Fruit fly (Drosophila melanogaster) whole organism, embryonic: ENCODE data around the gene CG32633.

Experiments used
- ATbp ChIP-seq: fragments of 200-800 bp; sonication (Bioruptor generic); optimal IDR thresholded peaks from 2 replicates; lab custom pipeline; 2017; ENCODE audit warnings: missing biosample characterization, mild to moderate bottlenecking, missing genetic modification characterization, missing genetic modification reagents
- Bdp1 ChIP-seq: fragments of 200-800 bp; sonication (Bioruptor generic); optimal IDR thresholded peaks from 3 replicates; lab custom pipeline; 2016; ENCODE audit warnings: missing biosample characterization, missing genetic modification characterization
- CG1024 ChIP-seq: fragments of 200-800 bp; sonication (Bioruptor generic); IDR thresholded peaks from 2 replicates; pipeline ENCODE4 v1.3.6; 2022; ENCODE audit warnings: missing biosample characterization, missing genetic modification characterization
- CG11093 ChIP-seq: fragments of 200-800 bp; sonication (Bioruptor generic); IDR thresholded peaks from 3 replicates; pipeline ENCODE4 v1.3.6; 2022; ENCODE audit warnings: missing biosample characterization, missing genetic modification characterization
- CG1233 ChIP-seq: fragments of 200-800 bp; sonication (Bioruptor generic); optimal IDR thresholded peaks from 4 replicates; lab custom pipeline; 2018; ENCODE audit warnings: missing biosample characterization, mild to moderate bottlenecking, missing genetic modification characterization
- CG12769 ChIP-seq: fragments of 200-800 bp; sonication (Bioruptor generic); optimal IDR thresholded peaks from 2 replicates; lab custom pipeline; 2019; ENCODE audit warnings: missing biosample characterization, mild to moderate bottlenecking, missing genetic modification characterization, moderate library complexity
- CG13287 ChIP-seq: fragments of 200-800 bp; sonication (Bioruptor generic); IDR thresholded peaks from 2 replicates; pipeline ENCODE4 v1.3.6; 2022; ENCODE audit warnings: missing biosample characterization, missing genetic modification characterization; ENCODE audit not compliant: partially characterized antibody
- CG15514 ChIP-seq: fragments of 200-800 bp; sonication (Bioruptor generic); optimal IDR thresholded peaks from 3 replicates; lab custom pipeline; 2017; ENCODE audit warnings: missing biosample characterization, missing genetic modification characterization, mild to moderate bottlenecking, moderate library complexity, missing genetic modification reagents
- CG15601 ChIP-seq: fragments of 200-800 bp; sonication (Bioruptor generic); optimal IDR thresholded peaks from 3 replicates; lab custom pipeline; 2019; ENCODE audit warnings: missing biosample characterization, mild to moderate bottlenecking, missing genetic modification characterization, moderate library complexity
- CG1603 ChIP-seq: fragments of 200-800 bp; sonication (Bioruptor generic); optimal IDR thresholded peaks from 2 replicates; lab custom pipeline; 2019; ENCODE audit warnings: missing biosample characterization, mild to moderate bottlenecking, missing genetic modification characterization, moderate library complexity
- CG1647 ChIP-seq: fragments of 200-800 bp; sonication (Bioruptor generic); optimal IDR thresholded peaks from 3 replicates; lab custom pipeline; 2016; ENCODE audit warnings: missing biosample characterization, missing genetic modification characterization
- CG2202 ChIP-seq: fragments of 200-800 bp; sonication (Bioruptor generic); optimal IDR thresholded peaks from 2 replicates; lab custom pipeline; 2018; ENCODE audit warnings: missing biosample characterization, mild to moderate bottlenecking, missing genetic modification characterization
- CG2678 ChIP-seq: fragments of 200-800 bp; sonication (Bioruptor generic); optimal IDR thresholded peaks from 3 replicates; lab custom pipeline; 2019; ENCODE audit warnings: missing biosample characterization, mild to moderate bottlenecking, missing genetic modification characterization, moderate library complexity
- CG3407 ChIP-seq: fragments of 200-800 bp; sonication (Bioruptor generic); optimal IDR thresholded peaks from 2 replicates; lab custom pipeline; 2018; ENCODE audit warnings: missing biosample characterization, mild to moderate bottlenecking, missing genetic modification characterization
- CG34224 ChIP-seq: fragments of 200-800 bp; sonication (Bioruptor generic); IDR thresholded peaks from 3 replicates; pipeline ENCODE4 v1.3.6; 2022; ENCODE audit warnings: missing biosample characterization, missing genetic modification characterization; ENCODE audit not compliant: partially characterized antibody
- CG3838 ChIP-seq: fragments of 200-800 bp; sonication (Bioruptor generic); optimal IDR thresholded peaks from 3 replicates; lab custom pipeline; 2016; ENCODE audit warnings: missing biosample characterization, missing genetic modification characterization
- CG4404 ChIP-seq: fragments of 200-800 bp; sonication (Bioruptor generic); IDR thresholded peaks from 2 replicates; pipeline ENCODE4 v1.3.6; 2022; ENCODE audit warnings: missing biosample characterization, missing genetic modification characterization
- CG6654 ChIP-seq: fragments of 200-800 bp; sonication (Bioruptor generic); optimal IDR thresholded peaks from 2 replicates; lab custom pipeline; 2017; ENCODE audit warnings: missing biosample characterization, mild to moderate bottlenecking, missing genetic modification characterization
- CG6765 ChIP-seq: fragments of 200-800 bp; sonication (Bioruptor generic); optimal IDR thresholded peaks from 3 replicates; lab custom pipeline; 2017; ENCODE audit warnings: missing biosample characterization, mild to moderate bottlenecking, missing genetic modification characterization
- CG6854 ChIP-seq: fragments of 200-800 bp; sonication (Bioruptor generic); optimal IDR thresholded peaks from 3 replicates; lab custom pipeline; 2017; ENCODE audit warnings: missing biosample characterization, mild to moderate bottlenecking, missing genetic modification characterization
- CG7928 ChIP-seq: fragments of 200-800 bp; sonication (Bioruptor generic); optimal IDR thresholded peaks from 2 replicates; lab custom pipeline; 2017; ENCODE audit warnings: missing biosample characterization, mild to moderate bottlenecking, missing genetic modification characterization
- CG9215 ChIP-seq: fragments of 200-800 bp; sonication (Bioruptor generic); IDR thresholded peaks from 2 replicates; pipeline ENCODE4 v1.3.6; 2022; ENCODE audit warnings: missing biosample characterization, missing genetic modification characterization
- D19A ChIP-seq: fragments of 200-800 bp; optimal IDR thresholded peaks from 3 replicates; lab custom pipeline; 2019; ENCODE audit warnings: missing biosample characterization, mild to moderate bottlenecking, missing genetic modification characterization, moderate library complexity
- E2f2 ChIP-seq: fragments of 200-800 bp; sonication (Bioruptor generic); IDR thresholded peaks from 2 replicates; pipeline ENCODE4 v1.3.6; 2022; ENCODE audit warnings: missing biosample characterization, missing genetic modification characterization
- Elba2 ChIP-seq: fragments of 200-800 bp; sonication (Bioruptor generic); optimal IDR thresholded peaks from 3 replicates; lab custom pipeline; 2016; ENCODE audit warnings: missing biosample characterization, missing genetic modification characterization
- Gsc ChIP-seq: fragments of 200-800 bp; sonication (Bioruptor generic); IDR thresholded peaks from 2 replicates; pipeline ENCODE4 v1.3.6; 2022; ENCODE audit warnings: missing biosample characterization, missing genetic modification characterization
- Hsf ChIP-seq: fragments of 200-800 bp; sonication (Bioruptor generic); optimal IDR thresholded peaks from 3 replicates; lab custom pipeline; 2016; ENCODE audit warnings: missing biosample characterization, missing genetic modification characterization
- Mad ChIP-seq: fragments of 200-800 bp; sonication (Bioruptor generic); optimal IDR thresholded peaks from 2 replicates; lab custom pipeline; 2016; ENCODE audit warnings: missing biosample characterization, missing genetic modification characterization
- NC2α ChIP-seq: fragments of 200-800 bp; sonication (Bioruptor generic); optimal IDR thresholded peaks from 2 replicates; lab custom pipeline; 2016; ENCODE audit warnings: missing biosample characterization, missing genetic modification characterization
- NK7.1 ChIP-seq: fragments of 200-800 bp; sonication (Bioruptor generic); optimal IDR thresholded peaks from 3 replicates; lab custom pipeline; 2016; ENCODE audit warnings: missing biosample characterization, missing genetic modification characterization
- Poxn ChIP-seq: fragments of 200-800 bp; sonication (Bioruptor generic); IDR thresholded peaks from 2 replicates; pipeline ENCODE4 v1.3.6; 2022; ENCODE audit warnings: missing biosample characterization, missing genetic modification characterization
- Ssrp ChIP-seq: fragments of 200-800 bp; sonication (Bioruptor generic); optimal IDR thresholded peaks from 2 replicates; lab custom pipeline; 2018; ENCODE audit warnings: missing biosample characterization, mild to moderate bottlenecking, missing genetic modification characterization, moderate library complexity
- Xrp1 ChIP-seq: fragments of 200-800 bp; sonication (Bioruptor generic); IDR thresholded peaks from 2 replicates; pipeline ENCODE4 v1.3.6; 2022; ENCODE audit warnings: missing biosample characterization, missing genetic modification characterization
- ac ChIP-seq: fragments of 200-800 bp; sonication (Bioruptor generic); optimal IDR thresholded peaks from 3 replicates; lab custom pipeline; 2017; ENCODE audit warnings: missing biosample characterization, mild to moderate bottlenecking, missing genetic modification characterization
- al ChIP-seq: fragments of 200-800 bp; sonication (Bioruptor generic); IDR thresholded peaks from 2 replicates; pipeline ENCODE4 v1.3.6; 2022; ENCODE audit warnings: missing biosample characterization, missing genetic modification characterization
- ci ChIP-seq: fragments of 200-800 bp; sonication (Bioruptor generic); IDR thresholded peaks from 3 replicates; pipeline ENCODE4 v1.3.6; 2022; ENCODE audit warnings: missing biosample characterization, missing genetic modification characterization
- dpn ChIP-seq, 2 experiments: fragments of 200-800 bp; sonication (Bioruptor generic); optimal IDR thresholded peaks; 3 replicates each; lab custom pipeline; 2016; ENCODE audit warnings: missing biosample characterization in 2 of 2, missing genetic modification characterization in 2 of 2
- esg ChIP-seq: fragments of 200-800 bp; sonication (Bioruptor generic); conservative IDR thresholded peaks from 2 replicates; pipeline ENCODE4 v1.3.6; 2022; ENCODE audit warnings: missing biosample characterization, missing genetic modification characterization
- gfzf ChIP-seq: fragments of 200-800 bp; sonication (Bioruptor generic); optimal IDR thresholded peaks from 2 replicates; lab custom pipeline; 2016; ENCODE audit warnings: missing biosample characterization, mild to moderate bottlenecking, missing genetic modification characterization, moderate library complexity
- her ChIP-seq: fragments of 200-800 bp; sonication (Bioruptor generic); optimal IDR thresholded peaks from 2 replicates; lab custom pipeline; 2016; ENCODE audit warnings: missing biosample characterization, missing genetic modification characterization
- jigr1 ChIP-seq: fragments of 200-800 bp; sonication (Bioruptor generic); IDR thresholded peaks from 3 replicates; pipeline ENCODE4 v1.3.6; 2022; ENCODE audit warnings: missing biosample characterization, missing genetic modification characterization
- lola ChIP-seq, 3 experiments: fragments of >200 bp in 2 of 3; fragments of 200-800 bp in 1 of 3; sonication (Bioruptor generic) in 1 of 3; optimal IDR thresholded peaks; 2 replicates each; lab custom pipeline; 2017 to 2019; ENCODE audit warnings: missing biosample characterization in 3 of 3, missing genetic modification characterization in 3 of 3, mild to moderate bottlenecking in 1 of 3, moderate library complexity in 1 of 3
- mirr ChIP-seq: fragments of 200-800 bp; sonication (Bioruptor generic); optimal IDR thresholded peaks from 3 replicates; lab custom pipeline; 2018; ENCODE audit warnings: missing biosample characterization, mild to moderate bottlenecking, missing genetic modification characterization
- nerfin-1 ChIP-seq: fragments of 200-800 bp; sonication (Bioruptor generic); optimal IDR thresholded peaks from 3 replicates; lab custom pipeline; 2019; ENCODE audit warnings: missing biosample characterization, mild to moderate bottlenecking, missing genetic modification characterization, moderate library complexity
- pros ChIP-seq: fragments of 200-800 bp; sonication (Bioruptor generic); optimal IDR thresholded peaks from 3 replicates; lab custom pipeline; 2019; ENCODE audit warnings: missing biosample characterization, mild to moderate bottlenecking, missing genetic modification characterization, moderate library complexity
- shn ChIP-seq: fragments of 200-800 bp; sonication (Bioruptor generic); optimal IDR thresholded peaks from 3 replicates; lab custom pipeline; 2016; ENCODE audit warnings: missing biosample characterization, missing genetic modification characterization
- slbo ChIP-seq: fragments of 200-800 bp; sonication (Bioruptor generic); IDR thresholded peaks from 2 replicates; pipeline ENCODE4 v1.3.6; 2022; ENCODE audit warnings: missing biosample characterization, missing genetic modification characterization
- tgo ChIP-seq: fragments of 200-800 bp; sonication (Bioruptor generic); IDR thresholded peaks from 3 replicates; pipeline ENCODE4 v1.3.6; 2022; ENCODE audit warnings: missing biosample characterization, missing genetic modification characterization
- vnd ChIP-seq: fragments of 200-800 bp; sonication (Bioruptor generic); IDR thresholded peaks from 3 replicates; pipeline ENCODE4 v1.3.6; 2022; ENCODE audit warnings: missing biosample characterization, missing genetic modification characterization; ENCODE audit not compliant: partially characterized antibody
- wek ChIP-seq: fragments of 200-800 bp; sonication (Bioruptor generic); optimal IDR thresholded peaks from 3 replicates; lab custom pipeline; 2018; ENCODE audit warnings: missing biosample characterization, mild to moderate bottlenecking, missing genetic modification characterization, moderate library complexity
- zfh1 ChIP-seq: fragments of 200-800 bp; sonication (Bioruptor generic); IDR thresholded peaks from 3 replicates; pipeline ENCODE4 v1.3.6; 2022; ENCODE audit warnings: missing biosample characterization, missing genetic modification characterization

CG32633 gene

dm6 chrX:13611884-13612283 lies 50.4 kb downstream of the CG32633 start, which contains the start of the genes Ndc80 and BthD (continued):
- TF ChIP-seq CG11093 (GFP tag; lab: Robert Waterston, UW) (no peak), tgo (GFP tag; lab: Robert Waterston, UW) (no peak), CG15601 (tag; lab: Kevin White, UChicago) (no peak), slbo (GFP tag; lab: Robert Waterston, UW) (no peak; the same call in 1 of the 2 replicates), jigr1 (GFP tag; lab: Robert Waterston, UW) (no peak), CG9215 (no peak), Elba2 (no peak), Xrp1 (GFP tag; lab: Robert Waterston, UW) (no peak), shn (no peak), gfzf (GFP tag; lab: Kevin White, UChicago) (peak; percentile 39), lola (GFP tag; optimal IDR thresholded peaks at IDR 0.05; lab: Kevin White, UChicago) (no peak), ATbp (GFP tag; lab: Kevin White, UChicago) (no peak), Poxn (no peak), CG1647 (no peak), nerfin-1 (no peak), CG2202 (tag; lab: Kevin White, UChicago) (no peak), al (no peak), CG3407 (no peak), CG2678 (tag; lab: Kevin White, UChicago) (no peak), dpn (GFP tag; optimal IDR thresholded peaks at IDR 0.05; lab: Kevin White, UChicago) (no peak), E2f2 (peak; percentile 97), Mad (no peak), Hsf (GFP tag; lab: Kevin White, UChicago) (no peak), CG15514 (GFP tag; lab: Kevin White, UChicago) (peak; percentile 67), ac (GFP tag; lab: Kevin White, UChicago) (no peak), NK7.1 (GFP tag; lab: Kevin White, UChicago) (no peak), NC2α (GFP tag; lab: Kevin White, UChicago) (no peak), her (no peak), CG1233 (GFP tag; lab: Kevin White, UChicago) (no peak), vnd (GFP tag; lab: Robert Waterston, UW) (peak; percentile 54; the same call in 1 of the 3 replicates), CG13287 (GFP tag; lab: Robert Waterston, UW) (peak; percentile 75), CG7928 (GFP tag; lab: Kevin White, UChicago) (peak; percentile 90), CG12769 (no peak), ci (peak; percentile 19; the same call in 1 of the 3 replicates), CG6654 (GFP tag; lab: Kevin White, UChicago) (no peak), CG1024 (GFP tag; lab: Robert Waterston, UW) (no peak), CG4404 (GFP tag; lab: Robert Waterston, UW) (no peak), Ssrp (no peak), CG6854 (GFP tag; lab: Kevin White, UChicago) (no peak), CG1603 (tag; lab: Kevin White, UChicago) (peak; percentile 67), CG3838 (GFP tag; lab: Kevin White, UChicago) (no peak), Bdp1 (no peak), D19A (tag; lab: Kevin White, UChicago) (no peak), esg (GFP tag; lab: Robert Waterston, UW) (no peak), mirr (GFP tag; lab: Kevin White, UChicago) (no peak), CG34224 (GFP tag; lab: Robert Waterston, UW) (peak; percentile 70), pros (GFP tag; lab: Kevin White, UChicago) (no peak), zfh1 (GFP tag; lab: Robert Waterston, UW) (no peak), wek (GFP tag; lab: Kevin White, UChicago) (no peak), CG6765 (GFP tag; lab: Kevin White, UChicago) (no peak), Gsc (GFP tag; lab: Robert Waterston, UW) (no peak)
